Worm (Caenorhabditis elegans): ENCODE results near the gene F53C3.6.

DNA sequence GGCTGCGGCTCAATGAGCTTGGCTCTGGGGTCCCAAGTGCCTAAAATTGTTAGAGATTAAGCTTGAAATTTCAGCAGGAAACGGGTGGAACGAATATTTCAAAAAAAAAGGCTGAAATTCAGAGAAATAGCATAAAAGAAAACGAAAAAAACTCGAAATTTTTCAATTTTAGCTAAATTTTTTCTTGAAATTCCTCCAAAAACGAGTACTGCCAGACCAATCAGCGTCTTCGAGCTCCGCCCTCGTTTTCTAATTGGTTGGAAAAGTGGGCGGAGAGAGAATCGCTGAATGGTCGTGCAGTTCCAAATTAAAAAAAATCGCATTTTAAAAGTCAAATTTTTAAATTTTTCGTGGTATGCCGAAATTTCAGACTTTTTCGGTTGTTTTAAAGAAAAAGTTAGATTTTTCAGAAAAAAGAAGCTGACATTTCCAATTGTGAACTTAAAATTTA is 30.0 kb downstream of the F53C3.6 start, which contains the start of gene plpp-1.1:
- TF ChIP-seq him-1 (tag; optimal IDR thresholded peaks at IDR 0.05): no peak
- no peak for TF ChIP-seq W03F9.2 (tag; optimal IDR thresholded peaks at IDR 0.05)

All from whole organism, L4/young adult.